Worm (Caenorhabditis elegans): Measurements from ENCODE around the gene cox-6B.
A peak's percentile ranks its signal among the peaks of the same experiment; 100 is the strongest.

Gene cox-6B

ce11 chrIII:2780793-2781192, 81.3 kb downstream of the cox-6B start, which contains the start of gene Y71H2AM.6 (continued):
- TF ChIP-seq dmd-9 (GFP tag; IDR thresholded peaks at IDR 0.05) (no peak), lin-29 (GFP tag; IDR thresholded peaks at IDR 0.05) (no peak), Y48G9A.11 (GFP tag; IDR thresholded peaks at IDR 0.05) (no peak), mxl-3 (GFP tag; optimal IDR thresholded peaks at IDR 0.05) (no peak), nhr-237 (tag; optimal IDR thresholded peaks at IDR 0.05) (no peak), mdl-1 (tag; optimal IDR thresholded peaks at IDR 0.05) (no peak), pha-4 (GFP tag; IDR thresholded peaks at IDR 0.05) (no peak), pha-4 (tag; optimal IDR thresholded peaks at IDR 0.05) (peak; percentile 79), T20F7.1 (GFP tag; optimal IDR thresholded peaks at IDR 0.05) (no peak), ztf-7 (tag; optimal IDR thresholded peaks at IDR 0.05) (no peak), F37D6.2 (tag; optimal IDR thresholded peaks at IDR 0.05) (no peak), vab-7 (GFP tag; IDR thresholded peaks at IDR 0.05) (no peak), zip-2 (tag; optimal IDR thresholded peaks at IDR 0.05) (no peak), lir-3 (tag; optimal IDR thresholded peaks at IDR 0.05) (no peak), nhr-28 (tag; optimal IDR thresholded peaks at IDR 0.05) (no peak), nhr-6 (tag; optimal IDR thresholded peaks at IDR 0.05) (no peak), mep-1 (tag; optimal IDR thresholded peaks at IDR 0.05) (peak; percentile 28), tag-97 (GFP tag; IDR thresholded peaks at IDR 0.05) (no peak), ceh-20 (GFP tag; IDR thresholded peaks at IDR 0.05) (no peak), nhr-111 (GFP tag; optimal IDR thresholded peaks at IDR 0.05) (no peak), zip-11 (GFP tag; IDR thresholded peaks at IDR 0.05) (no peak), ceh-82 (tag; optimal IDR thresholded peaks at IDR 0.05) (no peak), set-16 (GFP tag; IDR thresholded peaks at IDR 0.05) (no peak), hlh-11 (tag; optimal IDR thresholded peaks at IDR 0.05) (peak; percentile 3), snpc-1.2 (GFP tag; IDR thresholded peaks at IDR 0.05) (no peak), F26F4.8 (GFP tag; conservative IDR thresholded peaks at IDR 0.05) (no peak), cey-2 (tag; optimal IDR thresholded peaks at IDR 0.05; ENCODE audit: borderline replicate concordance, insufficient read depth) (no peak), R02D3.7 (tag; optimal IDR thresholded peaks at IDR 0.05) (no peak), mdt-29 (GFP tag; IDR thresholded peaks at IDR 0.05) (no peak), nhr-102 (tag; optimal IDR thresholded peaks at IDR 0.05) (no peak), zfp-3 (GFP tag; conservative IDR thresholded peaks at IDR 0.05) (no peak), ZK546.5 (tag; optimal IDR thresholded peaks at IDR 0.05) (no peak), aly-2 (tag; optimal IDR thresholded peaks at IDR 0.05) (no peak), egl-27 (tag; optimal IDR thresholded peaks at IDR 0.05) (no peak), spr-1 (tag; optimal IDR thresholded peaks at IDR 0.05) (no peak), dve-1 (tag; optimal IDR thresholded peaks at IDR 0.05; ENCODE audit: insufficient read depth) (no peak), duxl-1 (tag; optimal IDR thresholded peaks at IDR 0.05; ENCODE audit: poor library complexity) (no peak), ZK337.2 (GFP tag; IDR thresholded peaks at IDR 0.05) (no peak), madf-9 (GFP tag; conservative IDR thresholded peaks at IDR 0.05) (no peak), jun-1 (tag; optimal IDR thresholded peaks at IDR 0.05) (no peak), fkh-10 (GFP tag; optimal IDR thresholded peaks at IDR 0.05) (peak; percentile 18)

DNA sequence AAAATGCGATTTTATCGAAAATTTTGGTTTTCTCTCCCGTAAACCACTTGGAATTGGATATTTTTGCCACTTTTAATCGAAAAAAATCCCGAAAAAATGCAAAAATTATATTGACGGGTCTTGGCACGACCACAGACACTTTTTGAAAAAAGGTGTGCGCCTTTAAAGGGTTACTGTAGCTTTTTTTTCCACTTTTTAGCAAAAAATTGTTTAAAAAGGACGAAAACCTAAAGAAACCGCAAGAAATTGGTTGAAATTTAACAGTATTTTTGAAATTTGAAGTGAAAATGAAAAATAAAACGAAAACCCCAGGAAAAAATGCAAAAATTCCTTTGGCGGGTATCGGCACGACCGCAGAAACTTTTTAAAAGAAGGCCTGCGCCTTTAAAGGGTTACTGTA, 82.4 kb downstream of the cox-6B start:
- no peak for TF ChIP-seq nhr-111 (GFP tag; optimal IDR thresholded peaks at IDR 0.05)
- TF ChIP-seq nhr-11 (tag; optimal IDR thresholded peaks at IDR 0.05): no peak
- TF ChIP-seq D1046.2 (GFP tag; IDR thresholded peaks at IDR 0.05): no peak
- TF ChIP-seq lim-7 (GFP tag; IDR thresholded peaks at IDR 0.05): no peak
- no peak for TF ChIP-seq nhr-42 (GFP tag; IDR thresholded peaks at IDR 0.05)
- TF ChIP-seq ZK546.5 (tag; optimal IDR thresholded peaks at IDR 0.05): no peak
- TF ChIP-seq Y75B8A.6 (GFP tag; IDR thresholded peaks at IDR 0.05): no peak
- no peak for TF ChIP-seq Y105C5A.15 (GFP tag; IDR thresholded peaks at IDR 0.05)
- TF ChIP-seq snpc-4 (tag; optimal IDR thresholded peaks at IDR 0.05): no peak
- TF ChIP-seq tag-97 (GFP tag; IDR thresholded peaks at IDR 0.05): no peak
- no peak for TF ChIP-seq skn-1 (tag; optimal IDR thresholded peaks at IDR 0.05)
- TF ChIP-seq nhr-48 (tag; optimal IDR thresholded peaks at IDR 0.05): no peak
- TF ChIP-seq dmd-8 (GFP tag; IDR thresholded peaks at IDR 0.05): no peak
- TF ChIP-seq aha-1 (tag): peak; percentile 43
- no peak for TF ChIP-seq daf-19 (GFP tag; conservative IDR thresholded peaks at IDR 0.05)
- TF ChIP-seq Y48G9A.11 (GFP tag; IDR thresholded peaks at IDR 0.05): 0 out of 2 replicates have a peak, but pooled peaks have one; percentile 19

Data from whole organism, L4 larva.